Worm (Caenorhabditis elegans) whole organism, L4/young adult: ENCODE results near the gene T05B9.1.

ENCODE experiments used
- W03F9.2 ChIP-seq: fragments of 150-350 bp; optimal IDR thresholded peaks from 2 replicates; lab custom pipeline; 2014; ENCODE audit warnings: missing biosample characterization, missing genetic modification characterization
- him-1 ChIP-seq: sonication (generic microtip); optimal IDR thresholded peaks from 2 replicates; lab custom pipeline; 2016; ENCODE audit warnings: missing genotype, missing genetic modification reagents, missing genetic modification characterization, missing compliant biosample characterization

- TF ChIP-seq him-1 (tag; lab: Kevin White, UChicago) (no peak), W03F9.2 (tag; lab: Kevin White, UChicago) (no peak)
Measured at ce11 chrII:11241497-11241896, 19.5 kb downstream of the T05B9.1 start.
